Worm (Caenorhabditis elegans) whole organism, young adult: ENCODE measurements around the gene F45H10.2.

Experiments used
- B0035.1 ChIP-seq: sonication (generic microtip); optimal IDR thresholded peaks from 2 replicates; lab custom pipeline; 2016; ENCODE audit warnings: missing genetic modification characterization, mild to moderate bottlenecking, missing compliant biosample characterization, missing genotype, missing genetic modification reagents
- B0336.3 ChIP-seq: fragments of 200-800 bp; sonication (Bioruptor generic); IDR thresholded peaks from 2 replicates; pipeline ENCODE4 v1.3.6; 2022; ENCODE audit warnings: missing genetic modification characterization, missing compliant biosample characterization
- F57A8.1 ChIP-seq: fragments of 200-800 bp; sonication (Bioruptor generic); optimal IDR thresholded peaks from 2 replicates; lab custom pipeline; 2018; ENCODE audit warnings: mild to moderate bottlenecking, missing genetic modification characterization, moderate library complexity, missing compliant biosample characterization
- Y53F4B.3 ChIP-seq: fragments of 200-800 bp; sonication (Bioruptor generic); IDR thresholded peaks from 2 replicates; pipeline ENCODE4 v1.3.6; 2022; ENCODE audit warnings: missing genetic modification reagents, missing genetic modification characterization, missing compliant biosample characterization
- Y79H2A.3 ChIP-seq: fragments of 200-800 bp; sonication (Bioruptor generic); conservative IDR thresholded peaks from 2 replicates; pipeline ENCODE4 v1.3.6; 2022; ENCODE audit warnings: missing genetic modification reagents, missing genetic modification characterization, missing compliant biosample characterization
- ZK185.1 ChIP-seq: sonication (generic microtip); optimal IDR thresholded peaks from 2 replicates; lab custom pipeline; 2016; ENCODE audit warnings: mild to moderate bottlenecking, missing genetic modification characterization, missing compliant biosample characterization; ENCODE audit not compliant: poor library complexity, severe bottlenecking
- aptf-3 ChIP-seq: fragments of 200-800 bp; sonication (Bioruptor generic); IDR thresholded peaks from 2 replicates; pipeline ENCODE4 v1.3.6; 2022; ENCODE audit warnings: missing genetic modification characterization, missing compliant biosample characterization
- attf-3 ChIP-seq: fragments of 200-800 bp; sonication (Bioruptor generic); conservative IDR thresholded peaks from 2 replicates; pipeline ENCODE4 v1.3.6; 2022; ENCODE audit warnings: missing genetic modification reagents, missing genetic modification characterization, missing compliant biosample characterization
- attf-6 ChIP-seq: fragments of 200-800 bp; sonication (Bioruptor generic); IDR thresholded peaks from 2 replicates; pipeline ENCODE4 v1.3.6; 2022; ENCODE audit warnings: missing genetic modification reagents, missing genetic modification characterization, missing compliant biosample characterization
- bed-1 ChIP-seq: fragments of 200-800 bp; sonication (Bioruptor generic); IDR thresholded peaks from 2 replicates; pipeline ENCODE4 v1.3.6; 2022; ENCODE audit warnings: missing genetic modification reagents, missing genetic modification characterization, missing compliant biosample characterization
- cebp-1 ChIP-seq, 2 experiments: fragments of 200-800 bp in 1 of 2; sonication (Bioruptor generic) in 1 of 2; sonication (generic microtip) in 1 of 2; IDR thresholded peaks in 1 of 2; optimal IDR thresholded peaks in 1 of 2; 2 replicates each; pipeline versions ENCODE4 v1.3.6 to Lab custom; 2017 to 2022; ENCODE audit warnings: missing compliant biosample characterization in 2 of 2, missing genetic modification characterization in 2 of 2, mild to moderate bottlenecking in 1 of 2, missing genetic modification reagents in 1 of 2, moderate library complexity in 1 of 2
- chd-7 ChIP-seq: sonication (generic microtip); optimal IDR thresholded peaks from 2 replicates; lab custom pipeline; 2016; ENCODE audit warnings: mild to moderate bottlenecking, missing genetic modification characterization, moderate library complexity, missing compliant biosample characterization
- die-1 ChIP-seq: sonication (generic microtip); optimal IDR thresholded peaks from 2 replicates; lab custom pipeline; 2016; ENCODE audit warnings: missing genotype, mild to moderate bottlenecking, missing genetic modification characterization, missing compliant biosample characterization
- dox-1 ChIP-seq: fragments of 200-800 bp; sonication (Bioruptor generic); IDR thresholded peaks from 2 replicates; pipeline ENCODE4 v1.3.6; 2022; ENCODE audit warnings: missing genetic modification reagents, missing genetic modification characterization, missing compliant biosample characterization
- efl-1 ChIP-seq: fragments of 150-350 bp; optimal IDR thresholded peaks from 2 replicates; lab custom pipeline; 2014; ENCODE audit warnings: missing biosample characterization, missing genetic modification reagents, missing genetic modification characterization
- ets-4 ChIP-seq: fragments of 200-800 bp; sonication (Bioruptor generic); optimal IDR thresholded peaks from 2 replicates; lab custom pipeline; 2018; ENCODE audit warnings: mild to moderate bottlenecking, missing genetic modification characterization, missing compliant biosample characterization
- hlh-12 ChIP-seq: sonication (generic microtip); optimal IDR thresholded peaks from 2 replicates; lab custom pipeline; 2016; ENCODE audit warnings: missing genetic modification characterization, missing compliant biosample characterization
- hmg-20 ChIP-seq: fragments of 200-800 bp; sonication (Bioruptor generic); IDR thresholded peaks from 2 replicates; pipeline ENCODE4 v1.3.6; 2022; ENCODE audit warnings: missing genetic modification reagents, missing genetic modification characterization, missing compliant biosample characterization
- let-607 ChIP-seq, 2 experiments: fragments of 200-800 bp in 1 of 2; sonication (Bioruptor generic) in 1 of 2; sonication (generic microtip) in 1 of 2; optimal IDR thresholded peaks; 2 replicates each; lab custom pipeline; 2016 to 2018; ENCODE audit warnings: mild to moderate bottlenecking in 2 of 2, missing compliant biosample characterization in 2 of 2, missing genetic modification characterization in 2 of 2, moderate library complexity in 2 of 2, missing genotype in 1 of 2
- lin-26 ChIP-seq: fragments of 200-800 bp; sonication (Bioruptor generic); IDR thresholded peaks from 2 replicates; pipeline ENCODE4 v1.3.6; 2022; ENCODE audit warnings: missing genetic modification reagents, missing genetic modification characterization, missing compliant biosample characterization
- lin-35 ChIP-seq, 3 experiments: fragments of 150-350 bp in 2 of 3; sonication (generic microtip) in 1 of 3; optimal IDR thresholded peaks; 2 replicates each; lab custom pipeline; 2014 to 2018; ENCODE audit warnings: missing biosample characterization in 3 of 3, missing genetic modification characterization in 3 of 3, missing genetic modification reagents in 3 of 3
- lin-40 ChIP-seq: sonication (generic microtip); optimal IDR thresholded peaks from 2 replicates; lab custom pipeline; 2016; ENCODE audit warnings: missing genetic modification characterization, mild to moderate bottlenecking, missing compliant biosample characterization, missing genotype, missing genetic modification reagents
- lir-1 ChIP-seq: fragments of 200-800 bp; sonication (Bioruptor generic); conservative IDR thresholded peaks from 2 replicates; pipeline ENCODE4 v1.3.6; 2022; ENCODE audit warnings: missing genetic modification reagents, missing genetic modification characterization, missing compliant biosample characterization
- madf-10 ChIP-seq: sonication (generic microtip); optimal IDR thresholded peaks from 2 replicates; lab custom pipeline; 2016; ENCODE audit warnings: mild to moderate bottlenecking, missing genetic modification characterization, missing compliant biosample characterization
- madf-3 ChIP-seq: fragments of 200-800 bp; sonication (Bioruptor generic); IDR thresholded peaks from 2 replicates; pipeline ENCODE4 v1.3.6; 2022; ENCODE audit warnings: missing genetic modification reagents, missing genetic modification characterization, missing compliant biosample characterization
- madf-6 ChIP-seq: fragments of 200-800 bp; sonication (Bioruptor generic); IDR thresholded peaks from 2 replicates; pipeline ENCODE4 v1.3.6; 2022; ENCODE audit warnings: missing genetic modification reagents, missing genetic modification characterization, missing compliant biosample characterization
- madf-8 ChIP-seq: fragments of 200-800 bp; sonication (Bioruptor generic); conservative IDR thresholded peaks from 2 replicates; pipeline ENCODE4 v1.3.6; 2022; ENCODE audit warnings: missing genetic modification reagents, missing genetic modification characterization, missing compliant biosample characterization
- mes-4 ChIP-seq: sonication (generic microtip); optimal IDR thresholded peaks from 2 replicates; lab custom pipeline; 2016; ENCODE audit warnings: missing genotype, missing genetic modification characterization, missing compliant biosample characterization
- nfya-1 ChIP-seq: sonication (generic microtip); optimal IDR thresholded peaks from 2 replicates; lab custom pipeline; 2017; ENCODE audit warnings: antibody characterized with exemption, missing compliant biosample characterization, missing genetic modification characterization, borderline replicate concordance; ENCODE audit not compliant: insufficient read depth
- nhr-90 ChIP-seq: sonication (generic microtip); optimal IDR thresholded peaks from 2 replicates; lab custom pipeline; 2016; ENCODE audit warnings: missing genotype, mild to moderate bottlenecking, missing genetic modification characterization, missing compliant biosample characterization
- pbrm-1 ChIP-seq: fragments of 200-800 bp; sonication (Bioruptor generic); IDR thresholded peaks from 2 replicates; pipeline ENCODE4 v1.3.6; 2022; ENCODE audit warnings: missing genetic modification reagents, missing genetic modification characterization, missing compliant biosample characterization
- rec-8 ChIP-seq, 2 experiments: sonication (generic microtip); optimal IDR thresholded peaks; 2 replicates each; lab custom pipeline; 2016; ENCODE audit warnings: mild to moderate bottlenecking in 2 of 2, missing genetic modification characterization in 2 of 2, missing genetic modification reagents in 2 of 2, missing genotype in 2 of 2, missing biosample characterization in 1 of 2, missing compliant biosample characterization in 1 of 2, moderate library complexity in 1 of 2
- rpc-1 ChIP-seq, 2 experiments: fragments of 150-350 bp in 1 of 2; sonication (generic microtip) in 1 of 2; optimal IDR thresholded peaks; 2 replicates each; lab custom pipeline; 2014 to 2018; ENCODE audit warnings: missing biosample characterization in 1 of 2, missing genetic modification characterization in 1 of 2, missing genetic modification reagents in 1 of 2, missing genotype in 1 of 2
- snpc-1.3 ChIP-seq: sonication (generic microtip); optimal IDR thresholded peaks from 2 replicates; lab custom pipeline; 2017; ENCODE audit warnings: missing genetic modification characterization, mild to moderate bottlenecking, missing compliant biosample characterization, antibody characterized with exemption, moderate library complexity, missing genotype, missing genetic modification reagents; ENCODE audit not compliant: insufficient read depth
- xnd-1 ChIP-seq: sonication (generic microtip); optimal IDR thresholded peaks from 2 replicates; lab custom pipeline; 2016; ENCODE audit warnings: missing genotype, missing genetic modification reagents, missing genetic modification characterization, missing compliant biosample characterization
- zfh-2 ChIP-seq: fragments of 200-800 bp; sonication (Bioruptor generic); conservative IDR thresholded peaks from 2 replicates; pipeline ENCODE4 v1.3.6; 2022; ENCODE audit warnings: missing genetic modification reagents, missing genetic modification characterization, missing compliant biosample characterization
- ztf-25 ChIP-seq: fragments of 200-800 bp; sonication (Bioruptor generic); IDR thresholded peaks from 2 replicates; pipeline ENCODE4 v1.3.6; 2022; ENCODE audit warnings: missing genetic modification reagents, missing genetic modification characterization, missing compliant biosample characterization

Gene F45H10.2

DNA sequence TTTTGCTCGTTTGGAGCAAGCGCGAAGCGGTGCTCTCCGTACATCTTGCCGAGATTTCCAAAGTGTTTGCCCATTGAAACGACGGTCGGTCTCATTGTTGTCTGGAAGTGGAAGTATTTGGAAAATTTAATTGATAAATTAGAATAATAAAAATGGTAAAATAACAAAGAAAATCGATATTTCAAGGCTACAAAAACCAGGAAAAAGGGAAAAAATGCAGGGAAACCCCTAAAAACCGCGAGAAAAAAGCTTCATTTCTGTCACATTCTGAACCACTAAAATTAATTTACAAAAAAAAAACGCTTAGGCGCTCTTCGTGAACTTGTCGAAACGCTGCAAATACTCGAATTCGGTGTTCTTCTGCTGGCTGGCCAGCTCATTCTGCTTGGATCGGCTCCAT lies at the start of gene F45H10.2:
Gene F45H10.2, minus strand, starts transcription at position 101 of the 400 bp plus-strand sequence.
- no peak for TF ChIP-seq aptf-3 (GFP tag; lab: Robert Waterston, UW)
- no peak for TF ChIP-seq madf-10 (tag; lab: Kevin White, UChicago)
- peak; percentile 34; the same call in 1 of the 2 replicates for TF ChIP-seq B0336.3 (GFP tag; lab: Robert Waterston, UW)
- TF ChIP-seq nfya-1 (tag; lab: Kevin White, UChicago): no peak
- no peak for TF ChIP-seq hlh-12
- TF ChIP-seq madf-3 (GFP tag; lab: Robert Waterston, UW): 0 out of 2 replicates have a peak, but pooled peaks have one; percentile 24
- TF ChIP-seq mes-4: no peak
- no peak for TF ChIP-seq pbrm-1 (GFP tag; lab: Robert Waterston, UW)
- no peak for TF ChIP-seq attf-3 (GFP tag; lab: Robert Waterston, UW)
- TF ChIP-seq attf-6 (GFP tag; lab: Robert Waterston, UW): no peak
- TF ChIP-seq lin-40: no peak
- TF ChIP-seq ZK185.1 (tag; lab: Kevin White, UChicago): no peak
- no peak for TF ChIP-seq ets-4 (GFP tag; lab: Kevin White, UChicago)
- no peak for TF ChIP-seq die-1
- no peak for TF ChIP-seq dox-1 (GFP tag; lab: Robert Waterston, UW)
- TF ChIP-seq lin-26 (GFP tag; lab: Robert Waterston, UW): no peak
- TF ChIP-seq hmg-20 (GFP tag; lab: Robert Waterston, UW): no peak
- TF ChIP-seq Y53F4B.3 (GFP tag; lab: Robert Waterston, UW): no peak
- no peak for TF ChIP-seq nhr-90
- TF ChIP-seq snpc-1.3: no peak
- TF ChIP-seq bed-1 (GFP tag; lab: Robert Waterston, UW): no peak
- TF ChIP-seq cebp-1 (GFP tag; IDR thresholded peaks at IDR 0.05; lab: Robert Waterston, UW): no peak
- TF ChIP-seq cebp-1 (tag; optimal IDR thresholded peaks at IDR 0.05; lab: Kevin White, UChicago): no peak
- TF ChIP-seq efl-1: no peak
- peak; percentile 31; the same call in 1 of the 2 replicates for TF ChIP-seq madf-6 (GFP tag; lab: Robert Waterston, UW)
- no peak for TF ChIP-seq rpc-1 (optimal IDR thresholded peaks at IDR 0.05; lab: Kevin White, UChicago)
- no peak for TF ChIP-seq rpc-1 (tag; optimal IDR thresholded peaks at IDR 0.05; lab: Kevin White, UChicago)
- TF ChIP-seq lin-35 (GFP tag; optimal IDR thresholded peaks at IDR 0.05; lab: Kevin White, UChicago): no peak
- TF ChIP-seq madf-8 (GFP tag; lab: Robert Waterston, UW): no peak
- no peak for TF ChIP-seq F57A8.1
- TF ChIP-seq zfh-2 (GFP tag; lab: Robert Waterston, UW): 0 out of 2 replicates have a peak, but pooled peaks have one; percentile 39
- TF ChIP-seq rec-8 (tag; optimal IDR thresholded peaks at IDR 0.05; lab: Kevin White, UChicago): no peak
- TF ChIP-seq B0035.1 (tag; lab: Kevin White, UChicago): no peak
- TF ChIP-seq lir-1: no peak
- no peak for TF ChIP-seq ztf-25 (GFP tag; lab: Robert Waterston, UW)
- no peak for TF ChIP-seq let-607 (tag; optimal IDR thresholded peaks at IDR 0.05; lab: Kevin White, UChicago)

DNA sequence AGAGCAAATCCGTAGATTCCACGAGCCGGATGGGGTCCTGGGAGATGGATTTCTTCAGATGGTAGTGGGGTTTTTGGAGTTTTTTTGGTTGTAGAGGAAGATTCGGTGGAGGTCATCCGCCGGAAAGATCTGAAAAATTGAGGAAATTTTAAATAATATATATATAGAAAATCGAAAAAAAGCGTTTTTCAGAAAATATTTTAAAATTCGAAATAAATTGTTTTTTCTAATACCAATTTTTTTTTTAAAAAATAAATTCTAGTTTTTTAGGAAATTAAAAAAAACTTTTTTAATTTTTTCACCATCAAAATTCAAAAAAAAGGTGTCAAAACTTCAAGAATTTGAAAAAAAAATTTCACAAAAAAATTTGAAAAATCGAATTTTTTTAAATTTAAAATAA lies 48.1 kb upstream of the F45H10.2 start, which contains the start of the genes noa-1 and Y48E1B.17:
Gene noa-1, minus strand, starts transcription at position 101 of the 400 bp plus-strand sequence.
Gene Y48E1B.17, minus strand, starts transcription at position 129 of the 400 bp plus-strand sequence.
- TF ChIP-seq rec-8 (tag; optimal IDR thresholded peaks at IDR 0.05; lab: Kevin White, UChicago) (no peak), Y79H2A.3 (GFP tag; lab: Robert Waterston, UW) (no peak), chd-7 (tag; lab: Kevin White, UChicago) (no peak), xnd-1 (tag; lab: Kevin White, UChicago) (no peak)
